Fruit fly (Drosophila melanogaster): ENCODE measurements around the gene Eip74EF.

Eip74EF gene

dm6 chr3L:17613972-17614384, 5.1 kb downstream of the Eip74EF start (continued):
- no peak for TF ChIP-seq CG3995 (GFP tag; optimal IDR thresholded peaks at IDR 0.05)
- peak; percentile 58; the same call in 1 of the 3 replicates for TF ChIP-seq CG34224 (GFP tag; IDR thresholded peaks at IDR 0.05; ENCODE audit: partially characterized antibody)
- peak; percentile 54; the same call in 1 of the 2 replicates for TF ChIP-seq bbx (GFP tag; IDR thresholded peaks at IDR 0.05; ENCODE audit: partially characterized antibody)
- peak; percentile 54; the same call in 1 of the 2 replicates for TF ChIP-seq Bgb (GFP tag; IDR thresholded peaks at IDR 0.05; ENCODE audit: partially characterized antibody)
- peak; percentile 53 for TF ChIP-seq CG3163 (GFP tag; optimal IDR thresholded peaks at IDR 0.05)
- no peak for TF ChIP-seq Vsx1 (GFP tag; optimal IDR thresholded peaks at IDR 0.05)
- TF ChIP-seq Lpt (GFP tag; optimal IDR thresholded peaks at IDR 0.05), result no peak
- no peak for TF ChIP-seq CG5953 (GFP tag; IDR thresholded peaks at IDR 0.05)
- TF ChIP-seq CG10979 (tag; optimal IDR thresholded peaks at IDR 0.05), result no peak
- TF ChIP-seq Atf6 (GFP tag; IDR thresholded peaks at IDR 0.05), result no peak
- no peak for TF ChIP-seq CG1233 (GFP tag; optimal IDR thresholded peaks at IDR 0.05)
- no peak for TF ChIP-seq CG10209 (GFP tag; optimal IDR thresholded peaks at IDR 0.05)
- TF ChIP-seq Taf1 (GFP tag; IDR thresholded peaks at IDR 0.05), result no peak
- no peak for TF ChIP-seq CG3838 (GFP tag; optimal IDR thresholded peaks at IDR 0.05)
- 0 out of 2 replicates have a peak, but pooled peaks have one; percentile 27 for TF ChIP-seq tna (GFP tag; IDR thresholded peaks at IDR 0.05; ENCODE audit: partially characterized antibody)
- peak; percentile 6 for TF ChIP-seq Med (GFP tag)
- no peak for TF ChIP-seq CG7372 (GFP tag; IDR thresholded peaks at IDR 0.05)
- no peak for TF ChIP-seq gro (GFP tag; optimal IDR thresholded peaks at IDR 0.05)
- no peak for TF ChIP-seq pnt (GFP tag; optimal IDR thresholded peaks at IDR 0.05)
- TF ChIP-seq CG6813 (GFP tag; optimal IDR thresholded peaks at IDR 0.05), result peak; percentile 17
- TF ChIP-seq sob (GFP tag; IDR thresholded peaks at IDR 0.05), result peak; percentile 44; the same call in 1 of the 2 replicates
- TF ChIP-seq CG2712 (tag; optimal IDR thresholded peaks at IDR 0.05), result no peak
- no peak for TF ChIP-seq CG4707 (GFP tag; optimal IDR thresholded peaks at IDR 0.05)
- TF ChIP-seq Deaf1 (tag; optimal IDR thresholded peaks at IDR 0.05), result peak; percentile 51
- peak; percentile 71; the same call in 1 of the 2 replicates for TF ChIP-seq Adf1 (GFP tag; IDR thresholded peaks at IDR 0.05)
- TF ChIP-seq CG4360 (GFP tag; IDR thresholded peaks at IDR 0.05), result peak; percentile 78
- TF ChIP-seq CG10565 (GFP tag; optimal IDR thresholded peaks at IDR 0.05), result no peak
- no peak for TF ChIP-seq jing (GFP tag; optimal IDR thresholded peaks at IDR 0.05)
- no peak for TF ChIP-seq B-H1 (GFP tag; IDR thresholded peaks at IDR 0.05)
- no peak for TF ChIP-seq jumu (GFP tag; optimal IDR thresholded peaks at IDR 0.05)
- no peak for TF ChIP-seq zf30C (GFP tag; optimal IDR thresholded peaks at IDR 0.05)
- peak; percentile 47; the same call in 3 of the 4 replicates for TF ChIP-seq Dll (GFP tag; IDR thresholded peaks at IDR 0.05; ENCODE audit: partially characterized antibody)
- TF ChIP-seq wdn (GFP tag; IDR thresholded peaks at IDR 0.05), result no peak
- no peak for TF ChIP-seq CG15479 (GFP tag; optimal IDR thresholded peaks at IDR 0.05)
- TF ChIP-seq Eip74EF (GFP tag; optimal IDR thresholded peaks at IDR 0.05), result peak in 1 of 2 experiments; percentile 79
- TF ChIP-seq Fer3 (tag; optimal IDR thresholded peaks at IDR 0.05), result no peak
- no peak for TF ChIP-seq lola (GFP tag; optimal IDR thresholded peaks at IDR 0.05)
- no peak for TF ChIP-seq HmgZ (tag; optimal IDR thresholded peaks at IDR 0.05)
- TF ChIP-seq zen (tag; optimal IDR thresholded peaks at IDR 0.05), result no peak
- peak; percentile 68 for TF ChIP-seq CG10543 (GFP tag; optimal IDR thresholded peaks at IDR 0.05)
- no peak for TF ChIP-seq dmrt11E (tag; optimal IDR thresholded peaks at IDR 0.05)
- TF ChIP-seq CG17568 (GFP tag; optimal IDR thresholded peaks at IDR 0.05), result no peak
